Fruit fly (Drosophila melanogaster) whole organism, embryonic: Measurements from ENCODE around the gene CG42671.

ENCODE experiments used
- Adf1 ChIP-seq: fragments of 200-800 bp; sonication (Bioruptor generic); IDR thresholded peaks from 2 replicates; pipeline ENCODE4 v1.3.6; 2022; ENCODE audit warnings: missing biosample characterization, missing genetic modification characterization
- Awh ChIP-seq: fragments of 200-800 bp; sonication (Bioruptor generic); IDR thresholded peaks from 2 replicates; pipeline ENCODE4, ENCODE4 v1.3.6; 2022; ENCODE audit warnings: missing biosample characterization, missing genetic modification characterization
- Bgb ChIP-seq: fragments of 200-800 bp; sonication (Bioruptor generic); IDR thresholded peaks from 2 replicates; pipeline ENCODE4 v1.3.6; 2022; ENCODE audit warnings: missing biosample characterization, missing genetic modification characterization; ENCODE audit not compliant: partially characterized antibody
- C15 ChIP-seq: fragments of 200-800 bp; sonication (Bioruptor generic); IDR thresholded peaks from 3 replicates; pipeline ENCODE4 v1.3.6; 2022; ENCODE audit warnings: missing biosample characterization, missing genetic modification characterization
- CG10462 ChIP-seq: fragments of 200-800 bp; sonication (Bioruptor generic); optimal IDR thresholded peaks from 2 replicates; lab custom pipeline; 2016; ENCODE audit warnings: missing biosample characterization, missing genetic modification characterization
- CG10959 ChIP-seq: fragments of 200-800 bp; sonication (Bioruptor generic); IDR thresholded peaks from 2 replicates; pipeline ENCODE4 v1.3.6; 2022; ENCODE audit warnings: missing biosample characterization, missing genetic modification characterization
- CG12104 ChIP-seq: fragments of 200-800 bp; sonication (Bioruptor generic); optimal IDR thresholded peaks from 3 replicates; lab custom pipeline; 2016; ENCODE audit warnings: missing biosample characterization, missing genetic modification characterization
- CG14050 ChIP-seq: fragments of 200-800 bp; sonication (Bioruptor generic); IDR thresholded peaks from 3 replicates; pipeline ENCODE4 v1.3.6; 2022; ENCODE audit warnings: missing biosample characterization, missing genetic modification characterization
- CG14441 ChIP-seq: fragments of 200-800 bp; sonication (Bioruptor generic); IDR thresholded peaks from 2 replicates; pipeline ENCODE4 v1.3.6; 2022; ENCODE audit warnings: missing biosample characterization, missing genetic modification characterization
- CG1529 ChIP-seq: fragments of 200-800 bp; sonication (Bioruptor generic); optimal IDR thresholded peaks from 3 replicates; lab custom pipeline; 2018; ENCODE audit warnings: missing biosample characterization, missing genetic modification characterization
- CG15479 ChIP-seq: fragments of 200-800 bp; sonication (Bioruptor generic); optimal IDR thresholded peaks from 3 replicates; lab custom pipeline; 2019; ENCODE audit warnings: missing biosample characterization, mild to moderate bottlenecking, missing genetic modification characterization, moderate library complexity
- CG2202 ChIP-seq: fragments of 200-800 bp; sonication (Bioruptor generic); optimal IDR thresholded peaks from 2 replicates; lab custom pipeline; 2018; ENCODE audit warnings: missing biosample characterization, mild to moderate bottlenecking, missing genetic modification characterization
- CG2678 ChIP-seq: fragments of 200-800 bp; sonication (Bioruptor generic); optimal IDR thresholded peaks from 3 replicates; lab custom pipeline; 2019; ENCODE audit warnings: missing biosample characterization, mild to moderate bottlenecking, missing genetic modification characterization, moderate library complexity
- CG2889 ChIP-seq: fragments of 200-800 bp; sonication (Bioruptor generic); IDR thresholded peaks from 3 replicates; pipeline ENCODE4 v1.3.6; 2022; ENCODE audit warnings: missing biosample characterization, missing genetic modification characterization
- CG32532 ChIP-seq: fragments of 200-800 bp; sonication (Bioruptor generic); IDR thresholded peaks from 2 replicates; pipeline ENCODE4 v1.3.6; 2022; ENCODE audit warnings: missing biosample characterization, missing genetic modification characterization
- CG6683 ChIP-seq: fragments of 200-800 bp; sonication (Bioruptor generic); optimal IDR thresholded peaks from 2 replicates; lab custom pipeline; 2017; ENCODE audit warnings: missing biosample characterization, mild to moderate bottlenecking, missing genetic modification characterization, missing genetic modification reagents
- CG8924 ChIP-seq: fragments of 200-800 bp; optimal IDR thresholded peaks from 3 replicates; lab custom pipeline; 2019; ENCODE audit warnings: missing biosample characterization, mild to moderate bottlenecking, missing genetic modification characterization, moderate library complexity
- CG9609 ChIP-seq: fragments of 200-800 bp; sonication (Bioruptor generic); optimal IDR thresholded peaks from 3 replicates; lab custom pipeline; 2016; ENCODE audit warnings: missing biosample characterization, missing genetic modification characterization
- CG9876 ChIP-seq: fragments of 200-800 bp; sonication (Bioruptor generic); optimal IDR thresholded peaks from 2 replicates; lab custom pipeline; 2016; ENCODE audit warnings: missing biosample characterization, missing genetic modification characterization
- D ChIP-seq, 2 experiments: fragments of 200-800 bp in 1 of 2; fragments of >200 bp in 1 of 2; sonication (Bioruptor generic) in 1 of 2; optimal IDR thresholded peaks; 2 replicates in 1 of 2; 3 replicates in 1 of 2; lab custom pipeline; 2017; ENCODE audit warnings: mild to moderate bottlenecking in 1 of 2, missing biosample characterization in 1 of 2, missing genetic modification characterization in 1 of 2, missing genetic modification reagents in 1 of 2
- Dbx ChIP-seq: fragments of 200-800 bp; sonication (Bioruptor generic); IDR thresholded peaks from 3 replicates; pipeline ENCODE4 v1.3.6; 2022; ENCODE audit warnings: missing biosample characterization, missing genetic modification characterization
- Deaf1 ChIP-seq: fragments of 200-800 bp; optimal IDR thresholded peaks from 3 replicates; lab custom pipeline; 2019; ENCODE audit warnings: missing biosample characterization, mild to moderate bottlenecking, missing genetic modification characterization, moderate library complexity
- Elba2 ChIP-seq: fragments of 200-800 bp; sonication (Bioruptor generic); optimal IDR thresholded peaks from 3 replicates; lab custom pipeline; 2016; ENCODE audit warnings: missing biosample characterization, missing genetic modification characterization
- Ets65A ChIP-seq: fragments of 200-800 bp; sonication (Bioruptor generic); peaks from one replicate; lab custom pipeline; 2016; ENCODE audit warnings: missing biosample characterization, missing genetic modification characterization
- Fer1 ChIP-seq: fragments of 200-800 bp; sonication (Bioruptor generic); optimal IDR thresholded peaks from 2 replicates; lab custom pipeline; 2017; ENCODE audit warnings: missing biosample characterization, mild to moderate bottlenecking, missing genetic modification characterization
- Nf-YA ChIP-seq: fragments of 200-800 bp; sonication (Bioruptor generic); IDR thresholded peaks from 2 replicates; pipeline ENCODE4 v1.3.6; 2022; ENCODE audit warnings: missing biosample characterization, missing genetic modification characterization
- Opbp ChIP-seq: fragments of 200-800 bp; sonication (Bioruptor generic); IDR thresholded peaks from 3 replicates; pipeline ENCODE4 v1.3.6; 2022; ENCODE audit warnings: missing biosample characterization, missing genetic modification characterization; ENCODE audit not compliant: partially characterized antibody
- Ssrp ChIP-seq: fragments of 200-800 bp; sonication (Bioruptor generic); optimal IDR thresholded peaks from 2 replicates; lab custom pipeline; 2018; ENCODE audit warnings: missing biosample characterization, mild to moderate bottlenecking, missing genetic modification characterization, moderate library complexity
- ap ChIP-seq: fragments of 200-800 bp; sonication (Bioruptor generic); IDR thresholded peaks from 2 replicates; pipeline ENCODE4 v1.3.6; 2022; ENCODE audit warnings: missing biosample characterization, missing genetic modification characterization
- bbx ChIP-seq: fragments of 200-800 bp; sonication (Bioruptor generic); IDR thresholded peaks from 2 replicates; pipeline ENCODE4 v1.3.6; 2022; ENCODE audit warnings: missing biosample characterization, missing genetic modification characterization; ENCODE audit not compliant: partially characterized antibody
- chinmo ChIP-seq: fragments of 200-800 bp; sonication (Bioruptor generic); IDR thresholded peaks from 4 replicates; pipeline ENCODE4 v1.3.6; 2022; ENCODE audit warnings: missing biosample characterization, missing genetic modification characterization; ENCODE audit not compliant: partially characterized antibody
- cwo ChIP-seq: fragments of 200-800 bp; sonication (Bioruptor generic); optimal IDR thresholded peaks from 3 replicates; lab custom pipeline; 2017; ENCODE audit warnings: missing biosample characterization, missing genetic modification characterization, mild to moderate bottlenecking, moderate library complexity, missing genetic modification reagents
- ems ChIP-seq: fragments of 200-800 bp; sonication (Bioruptor generic); optimal IDR thresholded peaks from 3 replicates; lab custom pipeline; 2016; ENCODE audit warnings: missing biosample characterization, missing genetic modification characterization
- eve ChIP-seq, 2 experiments: fragments of >200 bp; optimal IDR thresholded peaks; 2 replicates each; lab custom pipeline; 2017; ENCODE audit warnings: missing biosample characterization in 2 of 2, missing genetic modification characterization in 2 of 2
- gce ChIP-seq: fragments of 200-800 bp; sonication (Bioruptor generic); IDR thresholded peaks from 3 replicates; pipeline ENCODE4 v1.3.6; 2022; ENCODE audit warnings: missing biosample characterization, missing genetic modification characterization
- gcm ChIP-seq: fragments of 200-800 bp; sonication (Bioruptor generic); optimal IDR thresholded peaks from 2 replicates; lab custom pipeline; 2019; ENCODE audit warnings: missing biosample characterization, mild to moderate bottlenecking, missing genetic modification characterization, moderate library complexity
- grau ChIP-seq: fragments of 200-800 bp; optimal IDR thresholded peaks from 3 replicates; lab custom pipeline; 2019; ENCODE audit warnings: missing biosample characterization, mild to moderate bottlenecking, missing genetic modification characterization, moderate library complexity
- hkb ChIP-seq, 2 experiments: fragments of 200-800 bp in 1 of 2; fragments of >200 bp in 1 of 2; sonication (Bioruptor generic) in 1 of 2; IDR thresholded peaks in 1 of 2; optimal IDR thresholded peaks in 1 of 2; 2 replicates each; pipeline versions ENCODE4 v1.3.6 to Lab custom; 2017 to 2022; ENCODE audit warnings: missing biosample characterization in 1 of 2, missing genetic modification characterization in 1 of 2
- hth ChIP-seq: fragments of >200 bp; optimal IDR thresholded peaks from 2 replicates; lab custom pipeline; 2017; ENCODE audit warnings: inconsistent platforms
- ken ChIP-seq: fragments of 200-800 bp; sonication (Bioruptor generic); IDR thresholded peaks from 3 replicates; pipeline ENCODE4 v1.3.6; 2022; ENCODE audit warnings: missing biosample characterization, missing genetic modification characterization
- lilli ChIP-seq: fragments of 200-800 bp; sonication (Bioruptor generic); optimal IDR thresholded peaks from 3 replicates; lab custom pipeline; 2016; ENCODE audit warnings: missing biosample characterization, missing genetic modification characterization
- nerfin-2 ChIP-seq: fragments of 200-800 bp; sonication (Bioruptor generic); IDR thresholded peaks from 2 replicates; pipeline ENCODE4 v1.3.6; 2022; ENCODE audit warnings: missing biosample characterization, missing genetic modification characterization; ENCODE audit not compliant: partially characterized antibody
- peb ChIP-seq: fragments of 200-800 bp; sonication (Bioruptor generic); IDR thresholded peaks from 2 replicates; pipeline ENCODE4 v1.3.6; 2022; ENCODE audit warnings: missing biosample characterization, missing genetic modification characterization
- pnt ChIP-seq: fragments of 200-800 bp; sonication (Bioruptor generic); optimal IDR thresholded peaks from 3 replicates; lab custom pipeline; 2016; ENCODE audit warnings: missing biosample characterization, missing genetic modification characterization
- pzg ChIP-seq: fragments of 200-800 bp; sonication (Bioruptor generic); optimal IDR thresholded peaks from 3 replicates; lab custom pipeline; 2018; ENCODE audit warnings: missing biosample characterization, mild to moderate bottlenecking, missing genetic modification characterization, moderate library complexity
- so ChIP-seq: fragments of 200-800 bp; sonication (Bioruptor generic); IDR thresholded peaks from 3 replicates; pipeline ENCODE4 v1.3.6; 2022; ENCODE audit warnings: missing biosample characterization, missing genetic modification characterization
- sug ChIP-seq: fragments of 200-800 bp; optimal IDR thresholded peaks from 2 replicates; lab custom pipeline; 2019; ENCODE audit warnings: missing biosample characterization, mild to moderate bottlenecking, missing genetic modification characterization, moderate library complexity
- wdn ChIP-seq: fragments of 200-800 bp; sonication (Bioruptor generic); IDR thresholded peaks from 2 replicates; pipeline ENCODE4 v1.3.6; 2022; ENCODE audit warnings: missing biosample characterization, missing genetic modification characterization
- wek ChIP-seq: fragments of 200-800 bp; sonication (Bioruptor generic); optimal IDR thresholded peaks from 3 replicates; lab custom pipeline; 2018; ENCODE audit warnings: missing biosample characterization, mild to moderate bottlenecking, missing genetic modification characterization, moderate library complexity
- wor ChIP-seq: fragments of 200-800 bp; sonication (Bioruptor generic); IDR thresholded peaks from 2 replicates; pipeline ENCODE4 v1.3.6; 2022; ENCODE audit warnings: missing biosample characterization, missing genetic modification characterization

The CG42671 gene

dm6 chr3L:11252424-11253118, 38.3 kb downstream of the CG42671 start (continued):
- no peak for TF ChIP-seq Opbp
- peak in 1 of 2 experiments; percentile 79 for TF ChIP-seq eve (GFP tag; optimal IDR thresholded peaks at IDR 0.05; lab: Kevin White, UChicago)
- TF ChIP-seq peb (GFP tag; lab: Robert Waterston, UW): no peak
- TF ChIP-seq Fer1: no peak
- TF ChIP-seq nerfin-2 (GFP tag; lab: Robert Waterston, UW): no peak
- TF ChIP-seq Ssrp (tag; lab: Kevin White, UChicago): peak; percentile 40
- TF ChIP-seq CG10959: no peak; the same call in 1 of the 2 replicates
- no peak for TF ChIP-seq chinmo
- peak; percentile 63 for TF ChIP-seq lilli (GFP tag; lab: Kevin White, UChicago)
- 0 out of 3 replicates have a peak, but pooled peaks have one; percentile 36 for TF ChIP-seq ken (GFP tag; lab: Robert Waterston, UW)
- TF ChIP-seq CG10462: no peak
- peak; percentile 4 for TF ChIP-seq pnt
- no peak for TF ChIP-seq gce (GFP tag; lab: Robert Waterston, UW)
- TF ChIP-seq Deaf1 (tag; lab: Kevin White, UChicago): no peak
- TF ChIP-seq wdn (GFP tag; lab: Robert Waterston, UW): peak; percentile 52
- TF ChIP-seq D (optimal IDR thresholded peaks at IDR 0.05; lab: Kevin White, UChicago): no peak
- TF ChIP-seq D (GFP tag; optimal IDR thresholded peaks at IDR 0.05; lab: Kevin White, UChicago): no peak
- peak; percentile 1 for TF ChIP-seq sug (tag; lab: Kevin White, UChicago)
- no peak for TF ChIP-seq bbx (GFP tag; lab: Robert Waterston, UW)
- TF ChIP-seq ap: no peak
- peak; percentile 64; the same call in 1 of the 3 replicates for TF ChIP-seq Dbx
- no peak for TF ChIP-seq CG15479
- no peak for TF ChIP-seq Nf-YA
- TF ChIP-seq CG14050 (GFP tag; lab: Robert Waterston, UW): no peak
- TF ChIP-seq Adf1 (GFP tag; lab: Robert Waterston, UW): no peak
- no peak for TF ChIP-seq CG2678 (tag; lab: Kevin White, UChicago)
- no peak for TF ChIP-seq gcm (GFP tag; lab: Kevin White, UChicago)
- no peak for TF ChIP-seq CG14441
- no peak for TF ChIP-seq hth (lab: Kevin White, UChicago)
- TF ChIP-seq CG8924 (tag; lab: Kevin White, UChicago): peak; percentile 48
- TF ChIP-seq CG9609 (GFP tag; lab: Kevin White, UChicago): no peak
- TF ChIP-seq grau (tag; lab: Kevin White, UChicago): no peak
- TF ChIP-seq CG6683: no peak
- peak; percentile 3; the same call in 1 of the 2 replicates for TF ChIP-seq CG32532 (GFP tag; lab: Robert Waterston, UW)
- TF ChIP-seq hkb (optimal IDR thresholded peaks at IDR 0.05; lab: Kevin White, UChicago): no peak
- TF ChIP-seq hkb (GFP tag; IDR thresholded peaks at IDR 0.05; lab: Robert Waterston, UW): no peak
- no peak for TF ChIP-seq so (GFP tag; lab: Robert Waterston, UW)
- no peak for TF ChIP-seq ems (GFP tag; lab: Kevin White, UChicago)
- TF ChIP-seq CG2202 (tag; lab: Kevin White, UChicago): no peak
- TF ChIP-seq Bgb (GFP tag; lab: Robert Waterston, UW): no peak
- TF ChIP-seq CG1529 (GFP tag; lab: Kevin White, UChicago): no peak
- TF ChIP-seq CG2889: no peak
- peak; percentile 21 for TF ChIP-seq CG12104 (GFP tag; lab: Kevin White, UChicago)
- TF ChIP-seq Ets65A (GFP tag; lab: Kevin White, UChicago): peak; percentile 86
- no peak for TF ChIP-seq Elba2 (GFP tag; lab: Kevin White, UChicago)
- no peak for TF ChIP-seq cwo
- TF ChIP-seq Awh: no peak
- no peak for TF ChIP-seq wor (GFP tag; lab: Robert Waterston, UW)
- no peak for TF ChIP-seq pzg (GFP tag; lab: Kevin White, UChicago)
- no peak for TF ChIP-seq wek (GFP tag; lab: Kevin White, UChicago)
- no peak for TF ChIP-seq C15 (GFP tag; lab: Robert Waterston, UW)
- TF ChIP-seq CG9876 (GFP tag; lab: Kevin White, UChicago): no peak
